Fruit fly (Drosophila melanogaster) whole organism, embryonic: ENCODE results near the gene Rich.

Experiments
- Aef1 ChIP-seq: fragments of 200-800 bp; sonication (Bioruptor generic); IDR thresholded peaks from 3 replicates; pipeline ENCODE4 v1.3.6; 2022; ENCODE audit warnings: missing biosample characterization, missing genetic modification characterization
- Bteb2 ChIP-seq: fragments of 200-800 bp; sonication (Bioruptor generic); optimal IDR thresholded peaks from 2 replicates; lab custom pipeline; 2016; ENCODE audit warnings: missing biosample characterization, missing genetic modification characterization
- CG1024 ChIP-seq: fragments of 200-800 bp; sonication (Bioruptor generic); IDR thresholded peaks from 2 replicates; pipeline ENCODE4 v1.3.6; 2022; ENCODE audit warnings: missing biosample characterization, missing genetic modification characterization
- CG11696 ChIP-seq: fragments of 200-800 bp; sonication (Bioruptor generic); IDR thresholded peaks from 2 replicates; pipeline ENCODE4 v1.3.6; 2022; ENCODE audit warnings: missing biosample characterization, missing genetic modification characterization
- CG11723 ChIP-seq: fragments of 200-800 bp; sonication (Bioruptor generic); optimal IDR thresholded peaks from 2 replicates; lab custom pipeline; 2017; ENCODE audit warnings: missing biosample characterization, mild to moderate bottlenecking, missing genetic modification characterization
- CG12155 ChIP-seq: fragments of 200-800 bp; sonication (Bioruptor generic); optimal IDR thresholded peaks from 3 replicates; lab custom pipeline; 2016; ENCODE audit warnings: missing biosample characterization, missing genetic modification characterization
- CG12299 ChIP-seq: fragments of 200-800 bp; sonication (Bioruptor generic); optimal IDR thresholded peaks from 2 replicates; lab custom pipeline; 2018; ENCODE audit warnings: missing biosample characterization, mild to moderate bottlenecking, missing genetic modification characterization
- CG12391 ChIP-seq: fragments of 200-800 bp; sonication (Bioruptor generic); optimal IDR thresholded peaks from 3 replicates; lab custom pipeline; 2018; ENCODE audit warnings: missing biosample characterization, mild to moderate bottlenecking, missing genetic modification characterization, moderate library complexity
- CG12744 ChIP-seq: fragments of 200-800 bp; sonication (Bioruptor generic); optimal IDR thresholded peaks from 2 replicates; lab custom pipeline; 2016; ENCODE audit warnings: missing biosample characterization, missing genetic modification characterization
- CG12942 ChIP-seq: fragments of 200-800 bp; sonication (Bioruptor generic); optimal IDR thresholded peaks from 3 replicates; lab custom pipeline; 2016; ENCODE audit warnings: missing biosample characterization, missing genetic modification characterization
- CG1529 ChIP-seq: fragments of 200-800 bp; sonication (Bioruptor generic); optimal IDR thresholded peaks from 3 replicates; lab custom pipeline; 2018; ENCODE audit warnings: missing biosample characterization, missing genetic modification characterization
- CG16779 ChIP-seq: fragments of 200-800 bp; sonication (Bioruptor generic); IDR thresholded peaks from 2 replicates; pipeline ENCODE4 v1.3.6; 2022; ENCODE audit warnings: missing biosample characterization, missing genetic modification characterization
- CG1792 ChIP-seq: fragments of 200-800 bp; sonication (Bioruptor generic); optimal IDR thresholded peaks from 2 replicates; lab custom pipeline; 2016; ENCODE audit warnings: missing biosample characterization, missing genetic modification characterization
- CG2199 ChIP-seq: fragments of 200-800 bp; sonication (Bioruptor generic); IDR thresholded peaks from 3 replicates; pipeline ENCODE4 v1.3.6; 2022; ENCODE audit warnings: missing biosample characterization, missing genetic modification characterization
- CG30020 ChIP-seq: fragments of 200-800 bp; optimal IDR thresholded peaks from 2 replicates; lab custom pipeline; 2019; ENCODE audit warnings: missing biosample characterization, mild to moderate bottlenecking, missing genetic modification characterization, moderate library complexity
- CG4282 ChIP-seq: fragments of 200-800 bp; sonication (Bioruptor generic); optimal IDR thresholded peaks from 2 replicates; lab custom pipeline; 2016; ENCODE audit warnings: missing biosample characterization, missing genetic modification characterization
- CG4360 ChIP-seq: fragments of 200-800 bp; sonication (Bioruptor generic); IDR thresholded peaks from 2 replicates; pipeline ENCODE4 v1.3.6; 2022; ENCODE audit warnings: missing biosample characterization, missing genetic modification characterization
- CG43689 ChIP-seq: fragments of 200-800 bp; sonication (Bioruptor generic); IDR thresholded peaks from 2 replicates; pipeline ENCODE4 v1.3.6; 2022; ENCODE audit warnings: missing biosample characterization, missing genetic modification characterization
- CG6272 ChIP-seq: fragments of 200-800 bp; sonication (Bioruptor generic); IDR thresholded peaks from 2 replicates; pipeline ENCODE4 v1.3.6; 2022; ENCODE audit warnings: missing biosample characterization, missing genetic modification characterization
- CG7357 ChIP-seq: fragments of 200-800 bp; sonication (Bioruptor generic); IDR thresholded peaks from 3 replicates; pipeline ENCODE4 v1.3.6; 2022; ENCODE audit warnings: missing biosample characterization, missing genetic modification characterization
- E2f2 ChIP-seq: fragments of 200-800 bp; sonication (Bioruptor generic); IDR thresholded peaks from 2 replicates; pipeline ENCODE4 v1.3.6; 2022; ENCODE audit warnings: missing biosample characterization, missing genetic modification characterization
- Fer3 ChIP-seq: fragments of 200-800 bp; sonication (Bioruptor generic); optimal IDR thresholded peaks from 2 replicates; lab custom pipeline; 2018; ENCODE audit warnings: missing biosample characterization, mild to moderate bottlenecking, missing genetic modification characterization, moderate library complexity
- HLH54F ChIP-seq: fragments of 200-800 bp; sonication (Bioruptor generic); optimal IDR thresholded peaks from 3 replicates; lab custom pipeline; 2016; ENCODE audit warnings: missing biosample characterization, missing genetic modification characterization
- HmgZ ChIP-seq: fragments of 200-800 bp; sonication (Bioruptor generic); optimal IDR thresholded peaks from 2 replicates; lab custom pipeline; 2018; ENCODE audit warnings: missing biosample characterization, mild to moderate bottlenecking, missing genetic modification characterization
- Hr39 ChIP-seq: fragments of >200 bp; optimal IDR thresholded peaks from 2 replicates; lab custom pipeline; 2017
- Myb ChIP-seq: fragments of 200-800 bp; sonication (Bioruptor generic); optimal IDR thresholded peaks from 2 replicates; lab custom pipeline; 2016; ENCODE audit warnings: missing biosample characterization, missing genetic modification characterization
- Oaz ChIP-seq: fragments of 200-800 bp; sonication (Bioruptor generic); IDR thresholded peaks from 2 replicates; pipeline ENCODE4 v1.3.6; 2022; ENCODE audit warnings: missing biosample characterization, missing genetic modification characterization
- Scr ChIP-seq: fragments of 200-800 bp; sonication (Bioruptor generic); IDR thresholded peaks from 2 replicates; pipeline ENCODE4 v1.3.6; 2022; ENCODE audit warnings: missing biosample characterization, missing genetic modification characterization; ENCODE audit not compliant: partially characterized antibody
- Trl ChIP-seq, 3 experiments: fragments of >200 bp in 2 of 3; fragments of 200-800 bp in 1 of 3; sonication (Bioruptor generic) in 1 of 3; optimal IDR thresholded peaks; 2 replicates in 1 of 3; 3 replicates in 2 of 3; lab custom pipeline; 2016 to 2017; ENCODE audit warnings: missing biosample characterization in 1 of 3, missing genetic modification characterization in 1 of 3
- ap ChIP-seq: fragments of 200-800 bp; sonication (Bioruptor generic); IDR thresholded peaks from 2 replicates; pipeline ENCODE4 v1.3.6; 2022; ENCODE audit warnings: missing biosample characterization, missing genetic modification characterization
- ash1 ChIP-seq: fragments of 200-800 bp; sonication (Bioruptor generic); optimal IDR thresholded peaks from 2 replicates; lab custom pipeline; 2018; ENCODE audit warnings: missing biosample characterization, mild to moderate bottlenecking, missing genetic modification characterization
- chif ChIP-seq, 2 experiments: fragments of 200-800 bp; sonication (Bioruptor generic); optimal IDR thresholded peaks; 3 replicates each; lab custom pipeline; 2016; ENCODE audit warnings: missing biosample characterization in 2 of 2, missing genetic modification characterization in 2 of 2
- chinmo ChIP-seq: fragments of 200-800 bp; sonication (Bioruptor generic); IDR thresholded peaks from 4 replicates; pipeline ENCODE4 v1.3.6; 2022; ENCODE audit warnings: missing biosample characterization, missing genetic modification characterization; ENCODE audit not compliant: partially characterized antibody
- ci ChIP-seq: fragments of 200-800 bp; sonication (Bioruptor generic); IDR thresholded peaks from 3 replicates; pipeline ENCODE4 v1.3.6; 2022; ENCODE audit warnings: missing biosample characterization, missing genetic modification characterization
- fd102C ChIP-seq: fragments of 200-800 bp; sonication (Bioruptor generic); optimal IDR thresholded peaks from 2 replicates; lab custom pipeline; 2018; ENCODE audit warnings: missing biosample characterization, mild to moderate bottlenecking, missing genetic modification characterization, moderate library complexity
- fd64A ChIP-seq: fragments of 200-800 bp; sonication (Bioruptor generic); optimal IDR thresholded peaks from 3 replicates; lab custom pipeline; 2018; ENCODE audit warnings: missing biosample characterization, mild to moderate bottlenecking, missing genetic modification characterization
- gcm2 ChIP-seq: fragments of 200-800 bp; sonication (Bioruptor generic); optimal IDR thresholded peaks from 2 replicates; lab custom pipeline; 2016; ENCODE audit warnings: missing biosample characterization, missing genetic modification characterization
- klu ChIP-seq: fragments of 200-800 bp; sonication (Bioruptor generic); IDR thresholded peaks from 2 replicates; pipeline ENCODE4 v1.3.6; 2022; ENCODE audit warnings: missing biosample characterization, missing genetic modification characterization
- kni ChIP-seq: fragments of 200-800 bp; sonication (Bioruptor generic); optimal IDR thresholded peaks from 3 replicates; lab custom pipeline; 2017; ENCODE audit warnings: mild to moderate bottlenecking, missing biosample characterization, missing genetic modification reagents, missing genetic modification characterization
- mirr ChIP-seq: fragments of 200-800 bp; sonication (Bioruptor generic); optimal IDR thresholded peaks from 3 replicates; lab custom pipeline; 2018; ENCODE audit warnings: missing biosample characterization, mild to moderate bottlenecking, missing genetic modification characterization
- nau ChIP-seq: fragments of 200-800 bp; sonication (Bioruptor generic); optimal IDR thresholded peaks from 3 replicates; lab custom pipeline; 2017; ENCODE audit warnings: missing biosample characterization, mild to moderate bottlenecking, missing genetic modification characterization, missing genetic modification reagents
- oc ChIP-seq: fragments of 200-800 bp; sonication (Bioruptor generic); optimal IDR thresholded peaks from 2 replicates; lab custom pipeline; 2018; ENCODE audit warnings: missing biosample characterization, mild to moderate bottlenecking, missing genetic modification characterization, moderate library complexity
- pho ChIP-seq: fragments of 200-800 bp; sonication (Bioruptor generic); optimal IDR thresholded peaks from 2 replicates; lab custom pipeline; 2016; ENCODE audit warnings: missing biosample characterization, missing genetic modification characterization
- pnt ChIP-seq: fragments of 200-800 bp; sonication (Bioruptor generic); optimal IDR thresholded peaks from 3 replicates; lab custom pipeline; 2016; ENCODE audit warnings: missing biosample characterization, missing genetic modification characterization
- schlank ChIP-seq: fragments of 200-800 bp; sonication (Bioruptor generic); optimal IDR thresholded peaks from 2 replicates; lab custom pipeline; 2018; ENCODE audit warnings: missing biosample characterization, mild to moderate bottlenecking, missing genetic modification characterization
- sd ChIP-seq: fragments of 200-800 bp; sonication (Bioruptor generic); optimal IDR thresholded peaks from 3 replicates; lab custom pipeline; 2018; ENCODE audit warnings: missing biosample characterization, mild to moderate bottlenecking, missing genetic modification characterization, moderate library complexity
- shn ChIP-seq: fragments of 200-800 bp; sonication (Bioruptor generic); optimal IDR thresholded peaks from 3 replicates; lab custom pipeline; 2016; ENCODE audit warnings: missing biosample characterization, missing genetic modification characterization
- stwl ChIP-seq: fragments of 200-800 bp; sonication (Bioruptor generic); optimal IDR thresholded peaks from 3 replicates; lab custom pipeline; 2018; ENCODE audit warnings: missing biosample characterization, mild to moderate bottlenecking, missing genetic modification characterization, moderate library complexity
- trh ChIP-seq: fragments of 200-800 bp; sonication (Bioruptor generic); optimal IDR thresholded peaks from 2 replicates; lab custom pipeline; 2016; ENCODE audit warnings: missing biosample characterization, missing genetic modification characterization
- zen ChIP-seq: fragments of 200-800 bp; sonication (Bioruptor generic); optimal IDR thresholded peaks from 3 replicates; lab custom pipeline; 2018; ENCODE audit warnings: missing biosample characterization, mild to moderate bottlenecking, missing genetic modification characterization, moderate library complexity

Gene Rich

dm6 chr3L:22287994-22288766 is 25.5 kb upstream of the Rich start, which contains the start of the genes Hem and IleRS (continued):
- peak; percentile 86; the same call in 3 of the 4 replicates for TF ChIP-seq chinmo
- peak; percentile 77 for TF ChIP-seq CG1024
- peak; percentile 46 for TF ChIP-seq fd102C
- no peak for TF ChIP-seq Hr39
- no peak for TF ChIP-seq nau (GFP tag; lab: Kevin White, UChicago)
- peak; percentile 80 for TF ChIP-seq Bteb2 (GFP tag; lab: Kevin White, UChicago)
- TF ChIP-seq ap, result peak; percentile 89
- TF ChIP-seq chif (GFP tag; optimal IDR thresholded peaks at IDR 0.05; lab: Kevin White, UChicago), result peak; percentile 82 to 91
- TF ChIP-seq Myb (GFP tag; lab: Kevin White, UChicago), result peak; percentile 69
- TF ChIP-seq sd (tag; lab: Kevin White, UChicago), result no peak
- peak; percentile 60 for TF ChIP-seq CG4282 (GFP tag; lab: Kevin White, UChicago)
- peak; percentile 76 for TF ChIP-seq CG1792 (GFP tag; lab: Kevin White, UChicago)
- peak; percentile 64 for TF ChIP-seq CG16779 (GFP tag; lab: Robert Waterston, UW)
- peak; percentile 91 for TF ChIP-seq CG12942 (GFP tag; lab: Kevin White, UChicago)
- peak; percentile 85 for TF ChIP-seq pnt (GFP tag; lab: Kevin White, UChicago)
- peak; percentile 78 for TF ChIP-seq oc (tag; lab: Kevin White, UChicago)
- peak; percentile 98 for TF ChIP-seq CG12391 (tag; lab: Kevin White, UChicago)
- no peak for TF ChIP-seq schlank (tag; lab: Kevin White, UChicago)
- TF ChIP-seq CG2199, result peak; percentile 76; the same call in 1 of the 3 replicates
- TF ChIP-seq mirr (GFP tag; lab: Kevin White, UChicago), result no peak
- TF ChIP-seq ci (GFP tag; lab: Robert Waterston, UW), result peak; percentile 95
- peak; percentile 12 for TF ChIP-seq gcm2 (GFP tag; lab: Kevin White, UChicago)
- peak; percentile 79 for TF ChIP-seq HLH54F (GFP tag; lab: Kevin White, UChicago)
- no peak for TF ChIP-seq Trl (optimal IDR thresholded peaks at IDR 0.05; lab: Kevin White, UChicago)
- peak; percentile 81 for TF ChIP-seq Trl (GFP tag; optimal IDR thresholded peaks at IDR 0.05; lab: Kevin White, UChicago)
- peak; percentile 74 for TF ChIP-seq CG1529
- TF ChIP-seq trh (GFP tag; lab: Kevin White, UChicago), result peak; percentile 88
- peak; percentile 79 for TF ChIP-seq CG12299 (tag; lab: Kevin White, UChicago)
- TF ChIP-seq pho (GFP tag; lab: Kevin White, UChicago), result peak; percentile 91
- TF ChIP-seq klu (GFP tag; lab: Robert Waterston, UW), result peak; percentile 84
- TF ChIP-seq kni, result no peak
- TF ChIP-seq Fer3 (tag; lab: Kevin White, UChicago), result peak; percentile 91
- peak; percentile 76 for TF ChIP-seq CG12744
- peak; percentile 84 for TF ChIP-seq Oaz (GFP tag; lab: Robert Waterston, UW)
- TF ChIP-seq CG11696 (GFP tag; lab: Robert Waterston, UW), result peak; percentile 75
- TF ChIP-seq ash1 (GFP tag; lab: Kevin White, UChicago), result no peak
- peak; percentile 90 for TF ChIP-seq CG12155 (GFP tag; lab: Kevin White, UChicago)
- TF ChIP-seq CG7357, result peak; percentile 66; the same call in 1 of the 3 replicates
- TF ChIP-seq CG11723 (GFP tag; lab: Kevin White, UChicago), result peak; percentile 75
- peak; percentile 66 for TF ChIP-seq stwl (tag; lab: Kevin White, UChicago)
- TF ChIP-seq shn (GFP tag; lab: Kevin White, UChicago), result peak; percentile 75
- TF ChIP-seq HmgZ (tag; lab: Kevin White, UChicago), result peak; percentile 88
- peak; percentile 89 for TF ChIP-seq Aef1 (GFP tag; lab: Robert Waterston, UW)
- peak; percentile 73 for TF ChIP-seq Scr (GFP tag; lab: Robert Waterston, UW)
- TF ChIP-seq zen (tag; lab: Kevin White, UChicago), result peak; percentile 95
- peak; percentile 58 for TF ChIP-seq CG4360 (GFP tag; lab: Robert Waterston, UW)
- TF ChIP-seq CG30020 (tag; lab: Kevin White, UChicago), result peak; percentile 84
- TF ChIP-seq CG43689 (GFP tag; lab: Robert Waterston, UW), result peak; percentile 84
- TF ChIP-seq fd64A (GFP tag; lab: Kevin White, UChicago), result no peak
- TF ChIP-seq CG6272 (GFP tag; lab: Robert Waterston, UW), result peak; percentile 88
- peak; percentile 72 for TF ChIP-seq E2f2 (GFP tag; lab: Robert Waterston, UW)
